Fruit fly (Drosophila melanogaster): ENCODE data around the gene CG4313.

dm6 chrX:2080367-2080927 lies 38.8 kb downstream of the CG4313 start, which contains the start of the genes CG16903 and Unc-76:
- peak; percentile 13 for TF ChIP-seq CG6808 (GFP tag; optimal IDR thresholded peaks at IDR 0.05)
- TF ChIP-seq fd59A (GFP tag; optimal IDR thresholded peaks at IDR 0.05), result no peak
- TF ChIP-seq Eip93F (GFP tag; optimal IDR thresholded peaks at IDR 0.05), result no peak
- TF ChIP-seq topi (GFP tag; optimal IDR thresholded peaks at IDR 0.05), result no peak
- no peak for TF ChIP-seq net (GFP tag; optimal IDR thresholded peaks at IDR 0.05)
- TF ChIP-seq esn (GFP tag; optimal IDR thresholded peaks at IDR 0.05), result peak; percentile 17
- no peak for TF ChIP-seq OdsH (GFP tag; optimal IDR thresholded peaks at IDR 0.05)
- no peak for TF ChIP-seq cyc (GFP tag; optimal IDR thresholded peaks at IDR 0.05)
- 0 out of 3 replicates have a peak, but pooled peaks have one; percentile 7 for TF ChIP-seq eg (GFP tag; IDR thresholded peaks at IDR 0.05)
- TF ChIP-seq salr (GFP tag; optimal IDR thresholded peaks at IDR 0.05), result peak in 1 of 2 experiments; percentile 2
- TF ChIP-seq CG16779 (tag; optimal IDR thresholded peaks at IDR 0.05), result peak; percentile 25
- no peak for TF ChIP-seq achi (GFP tag; optimal IDR thresholded peaks at IDR 0.05)
